Worm (Caenorhabditis elegans) whole organism, young adult: ENCODE results near the gene Y38F2AR.3.
A peak's percentile ranks its signal among the peaks of the same experiment; 100 is the strongest.

ENCODE experiments used
- B0261.1 ChIP-seq: sonication (generic microtip); optimal IDR thresholded peaks from 2 replicates; lab custom pipeline; 2016; ENCODE audit warnings: mild to moderate bottlenecking, missing genetic modification characterization, moderate library complexity, missing compliant biosample characterization
- B0336.3 ChIP-seq: fragments of 200-800 bp; sonication (Bioruptor generic); IDR thresholded peaks from 2 replicates; pipeline ENCODE4 v1.3.6; 2022; ENCODE audit warnings: missing genetic modification characterization, missing compliant biosample characterization
- F10E7.11 ChIP-seq: sonication (generic microtip); optimal IDR thresholded peaks from 2 replicates; lab custom pipeline; 2017; ENCODE audit warnings: mild to moderate bottlenecking, missing genetic modification characterization, moderate library complexity, missing compliant biosample characterization
- F22D6.2 ChIP-seq: sonication (generic microtip); optimal IDR thresholded peaks from 2 replicates; lab custom pipeline; 2016; ENCODE audit warnings: mild to moderate bottlenecking, missing genetic modification characterization, missing compliant biosample characterization
- F23B12.7 ChIP-seq: sonication (generic microtip); optimal IDR thresholded peaks from 2 replicates; lab custom pipeline; 2017; ENCODE audit warnings: missing genetic modification characterization, mild to moderate bottlenecking, missing compliant biosample characterization, antibody characterized with exemption, moderate library complexity; ENCODE audit not compliant: insufficient read depth
- F52B5.7 ChIP-seq: sonication (generic microtip); optimal IDR thresholded peaks from 2 replicates; lab custom pipeline; 2016; ENCODE audit warnings: mild to moderate bottlenecking, missing genetic modification characterization, missing compliant biosample characterization
- F57C9.4 ChIP-seq: sonication (generic microtip); optimal IDR thresholded peaks from 2 replicates; lab custom pipeline; 2017; ENCODE audit warnings: mild to moderate bottlenecking, missing genetic modification characterization, missing compliant biosample characterization
- T26A5.8 ChIP-seq: sonication (generic microtip); optimal IDR thresholded peaks from 2 replicates; lab custom pipeline; 2016; ENCODE audit warnings: missing genetic modification characterization, missing compliant biosample characterization
- Y53G8AR.9 ChIP-seq: fragments of 200-800 bp; sonication (Bioruptor generic); conservative IDR thresholded peaks from 2 replicates; pipeline ENCODE4 v1.3.6; 2022; ENCODE audit warnings: missing genetic modification reagents, missing genetic modification characterization, missing compliant biosample characterization
- Y79H2A.3 ChIP-seq: fragments of 200-800 bp; sonication (Bioruptor generic); conservative IDR thresholded peaks from 2 replicates; pipeline ENCODE4 v1.3.6; 2022; ENCODE audit warnings: missing genetic modification reagents, missing genetic modification characterization, missing compliant biosample characterization
- ZK185.1 ChIP-seq: sonication (generic microtip); optimal IDR thresholded peaks from 2 replicates; lab custom pipeline; 2016; ENCODE audit warnings: mild to moderate bottlenecking, missing genetic modification characterization, missing compliant biosample characterization; ENCODE audit not compliant: poor library complexity, severe bottlenecking
- akir-1 ChIP-seq: fragments of 200-800 bp; sonication (Bioruptor generic); optimal IDR thresholded peaks from 2 replicates; lab custom pipeline; 2018; ENCODE audit warnings: mild to moderate bottlenecking, missing genetic modification characterization, moderate library complexity, missing compliant biosample characterization
- aptf-3 ChIP-seq: fragments of 200-800 bp; sonication (Bioruptor generic); IDR thresholded peaks from 2 replicates; pipeline ENCODE4 v1.3.6; 2022; ENCODE audit warnings: missing genetic modification characterization, missing compliant biosample characterization
- athp-1 ChIP-seq: sonication (generic microtip); optimal IDR thresholded peaks from 2 replicates; lab custom pipeline; 2017; ENCODE audit warnings: mild to moderate bottlenecking, missing genetic modification characterization, missing compliant biosample characterization
- attf-3 ChIP-seq: fragments of 200-800 bp; sonication (Bioruptor generic); conservative IDR thresholded peaks from 2 replicates; pipeline ENCODE4 v1.3.6; 2022; ENCODE audit warnings: missing genetic modification reagents, missing genetic modification characterization, missing compliant biosample characterization
- ccch-3 ChIP-seq: fragments of 200-800 bp; sonication (Bioruptor generic); optimal IDR thresholded peaks from 2 replicates; lab custom pipeline; 2018; ENCODE audit warnings: mild to moderate bottlenecking, missing genetic modification characterization, missing compliant biosample characterization
- cebp-1 ChIP-seq, 2 experiments: fragments of 200-800 bp in 1 of 2; sonication (Bioruptor generic) in 1 of 2; sonication (generic microtip) in 1 of 2; IDR thresholded peaks in 1 of 2; optimal IDR thresholded peaks in 1 of 2; 2 replicates each; pipeline versions ENCODE4 v1.3.6 to Lab custom; 2017 to 2022; ENCODE audit warnings: missing compliant biosample characterization in 2 of 2, missing genetic modification characterization in 2 of 2, mild to moderate bottlenecking in 1 of 2, missing genetic modification reagents in 1 of 2, moderate library complexity in 1 of 2
- cebp-2 ChIP-seq: fragments of 200-800 bp; sonication (Bioruptor generic); IDR thresholded peaks from 2 replicates; pipeline ENCODE4 v1.3.6; 2022; ENCODE audit warnings: missing genetic modification characterization, missing compliant biosample characterization
- ceh-79 ChIP-seq: sonication (generic microtip); optimal IDR thresholded peaks from 2 replicates; lab custom pipeline; 2017; ENCODE audit warnings: mild to moderate bottlenecking, missing genetic modification characterization, missing compliant biosample characterization
- efl-1 ChIP-seq: fragments of 150-350 bp; optimal IDR thresholded peaks from 2 replicates; lab custom pipeline; 2014; ENCODE audit warnings: missing biosample characterization, missing genetic modification reagents, missing genetic modification characterization
- ekl-4 ChIP-seq: fragments of 200-800 bp; sonication (Bioruptor generic); IDR thresholded peaks from 2 replicates; pipeline ENCODE4 v1.3.6; 2022; ENCODE audit warnings: missing genetic modification reagents, missing genetic modification characterization, missing compliant biosample characterization
- gei-17 ChIP-seq: fragments of 200-800 bp; sonication (Bioruptor generic); optimal IDR thresholded peaks from 2 replicates; lab custom pipeline; 2018; ENCODE audit warnings: mild to moderate bottlenecking, missing genetic modification characterization, missing compliant biosample characterization
- hlh-26 ChIP-seq: fragments of 200-800 bp; sonication (Bioruptor generic); conservative IDR thresholded peaks from 2 replicates; pipeline ENCODE4 v1.3.6; 2022; ENCODE audit warnings: missing genetic modification reagents, missing genetic modification characterization, missing compliant biosample characterization
- hrde-1 ChIP-seq: sonication (generic microtip); optimal IDR thresholded peaks from 2 replicates; lab custom pipeline; 2016; ENCODE audit warnings: missing genetic modification characterization, mild to moderate bottlenecking, missing compliant biosample characterization, moderate library complexity, missing genotype, missing genetic modification reagents, borderline replicate concordance
- let-607 ChIP-seq, 2 experiments: fragments of 200-800 bp in 1 of 2; sonication (Bioruptor generic) in 1 of 2; sonication (generic microtip) in 1 of 2; optimal IDR thresholded peaks; 2 replicates each; lab custom pipeline; 2016 to 2018; ENCODE audit warnings: mild to moderate bottlenecking in 2 of 2, missing compliant biosample characterization in 2 of 2, missing genetic modification characterization in 2 of 2, moderate library complexity in 2 of 2, missing genotype in 1 of 2
- nfyb-1 ChIP-seq: fragments of 200-800 bp; sonication (Bioruptor generic); IDR thresholded peaks from 2 replicates; pipeline ENCODE4 v1.3.6; 2022; ENCODE audit warnings: missing genetic modification reagents, missing genetic modification characterization, missing compliant biosample characterization
- nhr-80 ChIP-seq: sonication (generic microtip); optimal IDR thresholded peaks from 2 replicates; lab custom pipeline; 2016; ENCODE audit warnings: missing genetic modification characterization, missing compliant biosample characterization
- pbrm-1 ChIP-seq: fragments of 200-800 bp; sonication (Bioruptor generic); IDR thresholded peaks from 2 replicates; pipeline ENCODE4 v1.3.6; 2022; ENCODE audit warnings: missing genetic modification reagents, missing genetic modification characterization, missing compliant biosample characterization
- snpc-3.4 ChIP-seq: sonication (generic microtip); optimal IDR thresholded peaks from 2 replicates; lab custom pipeline; 2017; ENCODE audit warnings: missing genetic modification characterization, mild to moderate bottlenecking, missing compliant biosample characterization, antibody characterized with exemption, moderate library complexity, missing genotype, missing genetic modification reagents
- snpc-4 ChIP-seq, 5 experiments: fragments of 150-350 bp in 1 of 5; sonication (generic microtip) in 4 of 5; optimal IDR thresholded peaks; 2 replicates each; lab custom pipeline; 2014 to 2018; ENCODE audit warnings: missing genetic modification characterization in 5 of 5, missing biosample characterization in 3 of 5, antibody characterized with exemption in 2 of 5, mild to moderate bottlenecking in 2 of 5, missing compliant biosample characterization in 2 of 5, missing genotype in 2 of 5, moderate library complexity in 2 of 5, missing genetic modification reagents in 1 of 5
- tbp1 ChIP-seq: fragments of 200-800 bp; sonication (Bioruptor generic); optimal IDR thresholded peaks from 2 replicates; lab custom pipeline; 2018; ENCODE audit warnings: mild to moderate bottlenecking, missing genetic modification characterization, missing compliant biosample characterization
- unc-62 ChIP-seq: fragments of 150-350 bp; optimal IDR thresholded peaks from 2 replicates; lab custom pipeline; 2014; ENCODE audit warnings: missing biosample characterization, missing genetic modification reagents, missing genetic modification characterization
- ztf-18 ChIP-seq: sonication (generic microtip); optimal IDR thresholded peaks from 2 replicates; lab custom pipeline; 2016; ENCODE audit warnings: missing genotype, mild to moderate bottlenecking, missing genetic modification characterization, missing compliant biosample characterization
- ztf-25 ChIP-seq: fragments of 200-800 bp; sonication (Bioruptor generic); IDR thresholded peaks from 2 replicates; pipeline ENCODE4 v1.3.6; 2022; ENCODE audit warnings: missing genetic modification reagents, missing genetic modification characterization, missing compliant biosample characterization
- ztf-26 ChIP-seq: sonication (generic microtip); optimal IDR thresholded peaks from 2 replicates; lab custom pipeline; 2017; ENCODE audit warnings: missing genetic modification characterization, missing compliant biosample characterization
- ztf-28 ChIP-seq: fragments of 200-800 bp; sonication (Bioruptor generic); IDR thresholded peaks from 2 replicates; pipeline ENCODE4 v1.3.6; 2022; ENCODE audit warnings: missing genetic modification reagents, missing genetic modification characterization, missing compliant biosample characterization
- ztf-6 ChIP-seq: fragments of 200-800 bp; sonication (Bioruptor generic); IDR thresholded peaks from 2 replicates; pipeline ENCODE4 v1.3.6; 2022; ENCODE audit warnings: missing genetic modification reagents, missing genetic modification characterization, missing compliant biosample characterization

Gene Y38F2AR.3

ce11 chrIV:2390251-2390672 lies 6.4 kb downstream of the Y38F2AR.3 start (continued):
- peak; percentile 59 for TF ChIP-seq hrde-1 (tag; lab: Kevin White, UChicago)
- TF ChIP-seq nhr-80: no peak
- TF ChIP-seq unc-62 (GFP tag; lab: Kevin White, UChicago): no peak
- no peak for TF ChIP-seq cebp-1 (GFP tag; IDR thresholded peaks at IDR 0.05; lab: Robert Waterston, UW)
- peak; percentile 59 for TF ChIP-seq cebp-1 (tag; optimal IDR thresholded peaks at IDR 0.05; lab: Kevin White, UChicago)
- peak; percentile 35 for TF ChIP-seq B0261.1 (tag; lab: Kevin White, UChicago)
- peak; percentile 86 for TF ChIP-seq athp-1 (tag; lab: Kevin White, UChicago)
- TF ChIP-seq T26A5.8: no peak
- peak; percentile 64 for TF ChIP-seq nfyb-1
- TF ChIP-seq ztf-28 (GFP tag; lab: Robert Waterston, UW): no peak
- TF ChIP-seq snpc-3.4 (tag; lab: Kevin White, UChicago): peak; percentile 47
- TF ChIP-seq let-607 (tag; optimal IDR thresholded peaks at IDR 0.05; lab: Kevin White, UChicago): peak; percentile 64 to 89
- TF ChIP-seq cebp-2 (GFP tag; lab: Robert Waterston, UW): 0 out of 2 replicates have a peak, but pooled peaks have one; percentile 56
- TF ChIP-seq ztf-26: peak; percentile 60
- peak; percentile 69 for TF ChIP-seq ekl-4 (GFP tag; lab: Robert Waterston, UW)
- peak; percentile 85 for TF ChIP-seq B0336.3 (GFP tag; lab: Robert Waterston, UW)
- TF ChIP-seq akir-1 (GFP tag; lab: Kevin White, UChicago): no peak
- peak; percentile 48 for TF ChIP-seq tbp1 (GFP tag; lab: Kevin White, UChicago)
- no peak for TF ChIP-seq F22D6.2
- peak; percentile 72; the same call in 1 of the 2 replicates for TF ChIP-seq Y53G8AR.9
- no peak; the same call in 1 of the 2 replicates for TF ChIP-seq Y79H2A.3 (GFP tag; lab: Robert Waterston, UW)
- peak; percentile 41 for TF ChIP-seq ztf-18
- no peak for TF ChIP-seq ztf-25
- TF ChIP-seq F10E7.11 (tag; lab: Kevin White, UChicago): peak; percentile 46
- no peak for TF ChIP-seq ZK185.1 (tag; lab: Kevin White, UChicago)
- no peak for TF ChIP-seq aptf-3 (GFP tag; lab: Robert Waterston, UW)
- TF ChIP-seq gei-17 (GFP tag; lab: Kevin White, UChicago): no peak
- TF ChIP-seq snpc-4 (GFP tag; optimal IDR thresholded peaks at IDR 0.05; lab: Kevin White, UChicago): peak; percentile 19
- peak in 2 of 4 experiments; percentile 34 to 44 for TF ChIP-seq snpc-4 (tag; optimal IDR thresholded peaks at IDR 0.05; lab: Kevin White, UChicago)
- peak; percentile 75 for TF ChIP-seq F52B5.7 (tag; lab: Kevin White, UChicago)
- TF ChIP-seq F23B12.7 (tag; lab: Kevin White, UChicago): peak; percentile 26

- TF ChIP-seq F10E7.11 (tag; lab: Kevin White, UChicago) (no peak), ccch-3 (GFP tag; lab: Kevin White, UChicago) (no peak), efl-1 (no peak), ztf-6 (GFP tag; lab: Robert Waterston, UW) (no peak), hlh-26 (no peak), attf-3 (no peak), pbrm-1 (GFP tag; lab: Robert Waterston, UW) (no peak), F57C9.4 (tag; lab: Kevin White, UChicago) (no peak), ceh-79 (tag; lab: Kevin White, UChicago) (no peak), gei-17 (GFP tag; lab: Kevin White, UChicago) (no peak), aptf-3 (GFP tag; lab: Robert Waterston, UW) (no peak)
These were observed 7.0 kb downstream of the Y38F2AR.3 start, which contains the start of gene eri-5 for ce11 chrIV:2390804-2391203. Gene eri-5, plus strand, starts transcription at chrIV:2390821.
